Fruit fly (Drosophila melanogaster): ENCODE data around the gene CG12061.
A peak's percentile ranks its signal among the peaks of the same experiment; 100 is the strongest.

The CG12061 gene

dm6 chrX:23010651-23011050 is 25.2 kb upstream of the CG12061 start (continued):
- TF ChIP-seq toy (GFP tag; IDR thresholded peaks at IDR 0.05) (no peak), CG17912 (GFP tag; optimal IDR thresholded peaks at IDR 0.05) (no peak), CG6272 (GFP tag; IDR thresholded peaks at IDR 0.05) (peak; percentile 24; the same call in 1 of the 2 replicates), rib (GFP tag; IDR thresholded peaks at IDR 0.05) (peak; percentile 44; the same call in 1 of the 2 replicates), fu2 (GFP tag; optimal IDR thresholded peaks at IDR 0.05) (peak; percentile 25), CG17361 (GFP tag; IDR thresholded peaks at IDR 0.05) (no peak), YL-1 (GFP tag; optimal IDR thresholded peaks at IDR 0.05) (no peak), row (GFP tag; IDR thresholded peaks at IDR 0.05) (peak; percentile 86), cwo (GFP tag; optimal IDR thresholded peaks at IDR 0.05) (peak; percentile 45), Hr51 (GFP tag; optimal IDR thresholded peaks at IDR 0.05) (peak in 1 of 2 experiments; percentile 26), dan (GFP tag; IDR thresholded peaks at IDR 0.05) (no peak), Vsx1 (GFP tag; optimal IDR thresholded peaks at IDR 0.05) (no peak), al (GFP tag; IDR thresholded peaks at IDR 0.05) (peak; percentile 23; the same call in 1 of the 2 replicates), mam (GFP tag; optimal IDR thresholded peaks at IDR 0.05) (peak; percentile 15), phol (tag; optimal IDR thresholded peaks at IDR 0.05) (peak; percentile 28), CG7556 (GFP tag; optimal IDR thresholded peaks at IDR 0.05) (no peak), HLH54F (GFP tag; optimal IDR thresholded peaks at IDR 0.05) (peak; percentile 10), ind (GFP tag; optimal IDR thresholded peaks at IDR 0.05) (peak; percentile 27), CG9876 (GFP tag; optimal IDR thresholded peaks at IDR 0.05) (no peak), shn (GFP tag; optimal IDR thresholded peaks at IDR 0.05) (peak; percentile 12), CG30403 (GFP tag; optimal IDR thresholded peaks at IDR 0.05) (peak; percentile 18), Med (GFP tag) (peak; percentile 84), tna (GFP tag; IDR thresholded peaks at IDR 0.05; ENCODE audit: partially characterized antibody) (no peak), CG1792 (GFP tag; optimal IDR thresholded peaks at IDR 0.05) (no peak), CG1529 (GFP tag; optimal IDR thresholded peaks at IDR 0.05) (no peak), bcd (GFP tag; optimal IDR thresholded peaks at IDR 0.05) (peak; percentile 5), CG7357 (GFP tag; IDR thresholded peaks at IDR 0.05) (peak; percentile 41; the same call in 1 of the 3 replicates), CG14014 (GFP tag; IDR thresholded peaks at IDR 0.05) (0 out of 2 replicates have a peak, but pooled peaks have one; percentile 43), Taf1 (GFP tag; IDR thresholded peaks at IDR 0.05) (0 out of 2 replicates have a peak, but pooled peaks have one; percentile 30), Hmr (GFP tag; optimal IDR thresholded peaks at IDR 0.05) (peak; percentile 43), Sox100B (GFP tag; optimal IDR thresholded peaks at IDR 0.05) (no peak), CG13424 (tag; optimal IDR thresholded peaks at IDR 0.05) (peak; percentile 17), gem (tag; optimal IDR thresholded peaks at IDR 0.05) (peak; percentile 49), az2 (GFP tag; optimal IDR thresholded peaks at IDR 0.05) (no peak), bsh (GFP tag; optimal IDR thresholded peaks at IDR 0.05) (peak in 1 of 2 experiments; percentile 32), CG12391 (tag; optimal IDR thresholded peaks at IDR 0.05) (peak; percentile 11), HLH4C (GFP tag; IDR thresholded peaks at IDR 0.05; ENCODE audit: partially characterized antibody) (no peak), sens (GFP tag) (peak; percentile 28), sob (GFP tag; IDR thresholded peaks at IDR 0.05) (peak; percentile 33; the same call in 1 of the 2 replicates), amos (GFP tag; IDR thresholded peaks at IDR 0.05; ENCODE audit: partially characterized antibody) (no peak), Fer1 (GFP tag; optimal IDR thresholded peaks at IDR 0.05) (peak; percentile 56), Hmx (GFP tag; optimal IDR thresholded peaks at IDR 0.05) (no peak), dysf (GFP tag; IDR thresholded peaks at IDR 0.05) (0 out of 3 replicates have a peak, but pooled peaks have one; percentile 40)
